Fruit fly (Drosophila melanogaster): Measurements from ENCODE around the gene ND-13B.

ND-13B gene

dm6 chr3L:10698182-10698581 is 4.3 kb upstream of the ND-13B start (continued):
- peak; percentile 100 for TF ChIP-seq E2f2 (GFP tag; IDR thresholded peaks at IDR 0.05)
- peak; percentile 52 for TF ChIP-seq HmgZ (tag; optimal IDR thresholded peaks at IDR 0.05)
- TF ChIP-seq H15 (GFP tag; IDR thresholded peaks at IDR 0.05): no peak
- no peak for TF ChIP-seq CG6654 (GFP tag; optimal IDR thresholded peaks at IDR 0.05)
- no peak for TF ChIP-seq lov (optimal IDR thresholded peaks at IDR 0.05)
- no peak for TF ChIP-seq lov (GFP tag; IDR thresholded peaks at IDR 0.05)
- TF ChIP-seq D19B (GFP tag; optimal IDR thresholded peaks at IDR 0.05): no peak
- no peak for TF ChIP-seq CG16779 (GFP tag; IDR thresholded peaks at IDR 0.05)
- no peak for TF ChIP-seq Dip2 (GFP tag; IDR thresholded peaks at IDR 0.05)
- peak; percentile 28 for TF ChIP-seq CG2120 (GFP tag; optimal IDR thresholded peaks at IDR 0.05)
- TF ChIP-seq CG30020 (tag; optimal IDR thresholded peaks at IDR 0.05): peak; percentile 25
- peak; percentile 34 for TF ChIP-seq Lhr (GFP tag; optimal IDR thresholded peaks at IDR 0.05)
- peak; percentile 98 for TF ChIP-seq CG10267 (tag; optimal IDR thresholded peaks at IDR 0.05)
- no peak for TF ChIP-seq crol (GFP tag; IDR thresholded peaks at IDR 0.05)
- TF ChIP-seq otp (GFP tag; IDR thresholded peaks at IDR 0.05): no peak
- peak; percentile 4 for TF ChIP-seq CG30403 (GFP tag; optimal IDR thresholded peaks at IDR 0.05)
- TF ChIP-seq CG11093 (GFP tag; IDR thresholded peaks at IDR 0.05): no peak
- TF ChIP-seq h (optimal IDR thresholded peaks at IDR 0.05): no peak
- TF ChIP-seq tna (GFP tag; IDR thresholded peaks at IDR 0.05; ENCODE audit: partially characterized antibody): no peak
- no peak for TF ChIP-seq cato (GFP tag; optimal IDR thresholded peaks at IDR 0.05; ENCODE audit: borderline replicate concordance)
- peak; percentile 74 for TF ChIP-seq CG15514 (GFP tag; optimal IDR thresholded peaks at IDR 0.05)
- peak; percentile 31; the same call in 1 of the 2 replicates for TF ChIP-seq Xrp1 (GFP tag; IDR thresholded peaks at IDR 0.05)
- peak; percentile 27 for TF ChIP-seq gem (tag; optimal IDR thresholded peaks at IDR 0.05)
- TF ChIP-seq CG12104 (GFP tag; optimal IDR thresholded peaks at IDR 0.05): no peak
- TF ChIP-seq ro (GFP tag; IDR thresholded peaks at IDR 0.05): no peak
- no peak for TF ChIP-seq CG42726 (GFP tag; IDR thresholded peaks at IDR 0.05; ENCODE audit: partially characterized antibody)
- TF ChIP-seq CG10147 (GFP tag; optimal IDR thresholded peaks at IDR 0.05): peak; percentile 9
- TF ChIP-seq CG6254 (GFP tag; optimal IDR thresholded peaks at IDR 0.05): no peak
- TF ChIP-seq CG12659 (GFP tag; optimal IDR thresholded peaks at IDR 0.05): peak; percentile 52
- no peak for TF ChIP-seq Bteb2 (GFP tag; optimal IDR thresholded peaks at IDR 0.05)
- TF ChIP-seq CTCF (GFP tag; optimal IDR thresholded peaks at IDR 0.05): peak; percentile 69
- TF ChIP-seq zfh1 (GFP tag; IDR thresholded peaks at IDR 0.05): no peak
- no peak for TF ChIP-seq HLHmδ (GFP tag; optimal IDR thresholded peaks at IDR 0.05)
- TF ChIP-seq PHDP (tag; optimal IDR thresholded peaks at IDR 0.05): no peak
- TF ChIP-seq unpg (GFP tag; optimal IDR thresholded peaks at IDR 0.05): no peak
- peak; percentile 33 for TF ChIP-seq CG1603 (tag; optimal IDR thresholded peaks at IDR 0.05)
- no peak for TF ChIP-seq Oli (tag; optimal IDR thresholded peaks at IDR 0.05)
- TF ChIP-seq pzg (GFP tag; optimal IDR thresholded peaks at IDR 0.05): peak; percentile 61
- peak; percentile 21 for TF ChIP-seq CG7556 (GFP tag; optimal IDR thresholded peaks at IDR 0.05)
- no peak for TF ChIP-seq CG15269 (tag; optimal IDR thresholded peaks at IDR 0.05)
- TF ChIP-seq Fer1 (GFP tag; optimal IDR thresholded peaks at IDR 0.05): peak; percentile 23
- TF ChIP-seq CG17361 (GFP tag; IDR thresholded peaks at IDR 0.05): peak; percentile 62; the same call in 2 of the 3 replicates
- TF ChIP-seq sug (tag; optimal IDR thresholded peaks at IDR 0.05): peak; percentile 62
- peak; percentile 38 for TF ChIP-seq NfI (GFP tag; optimal IDR thresholded peaks at IDR 0.05)
- TF ChIP-seq Hr78 (GFP tag; optimal IDR thresholded peaks at IDR 0.05): no peak
- peak; percentile 42 for TF ChIP-seq gfzf (GFP tag; optimal IDR thresholded peaks at IDR 0.05)
- peak; percentile 70 for TF ChIP-seq CG2116 (GFP tag; optimal IDR thresholded peaks at IDR 0.05)
- TF ChIP-seq CG17186 (GFP tag; optimal IDR thresholded peaks at IDR 0.05): peak; percentile 8
- 0 out of 3 replicates have a peak, but pooled peaks have one; percentile 36 for TF ChIP-seq knrl (GFP tag; IDR thresholded peaks at IDR 0.05; ENCODE audit: partially characterized antibody)
- TF ChIP-seq lbe (GFP tag; optimal IDR thresholded peaks at IDR 0.05): no peak
- peak; percentile 28 for TF ChIP-seq abd-A (tag; optimal IDR thresholded peaks at IDR 0.05)
